Fruit fly (Drosophila melanogaster): ENCODE measurements around the gene ry.
A peak's percentile ranks its signal among the peaks of the same experiment; 100 is the strongest.

ry gene

DNA sequence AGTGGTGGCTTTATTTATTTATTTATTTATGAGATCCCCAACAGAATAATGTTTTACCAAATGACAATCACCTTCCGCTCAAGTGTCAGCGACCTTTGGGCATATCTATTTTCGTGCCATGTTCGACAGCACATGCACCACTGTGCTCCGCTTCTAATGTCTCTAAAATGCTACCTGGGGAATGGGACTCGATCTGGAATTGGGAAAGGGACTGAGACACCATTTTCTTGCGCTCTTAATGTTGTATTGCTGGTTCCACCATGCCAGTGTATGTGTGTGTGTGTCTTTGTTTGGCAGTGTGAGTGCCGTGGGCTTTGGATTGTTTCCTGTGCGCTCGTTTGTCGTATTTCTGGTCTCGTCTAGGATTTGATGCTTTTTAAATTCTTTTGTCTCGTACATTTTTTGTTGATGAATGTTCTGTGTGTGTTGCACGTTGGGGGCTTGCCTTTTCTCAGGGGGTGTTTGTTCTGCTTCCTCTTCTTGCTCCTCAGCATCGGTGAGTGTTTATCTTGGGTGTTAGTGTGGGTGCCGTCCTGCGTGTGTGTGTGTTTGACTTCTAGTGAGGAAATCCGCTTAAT lies 32.9 kb downstream of the ry start:
- TF ChIP-seq Clk (GFP tag; optimal IDR thresholded peaks at IDR 0.05): no peak
- no peak for TF ChIP-seq pad (GFP tag; optimal IDR thresholded peaks at IDR 0.05)
- no peak for TF ChIP-seq ovo (GFP tag; optimal IDR thresholded peaks at IDR 0.05)
- no peak for TF ChIP-seq cic (GFP tag; optimal IDR thresholded peaks at IDR 0.05)
- no peak for TF ChIP-seq Crg-1 (GFP tag; optimal IDR thresholded peaks at IDR 0.05)
- TF ChIP-seq tj (GFP tag; optimal IDR thresholded peaks at IDR 0.05): no peak
- no peak for TF ChIP-seq bab1 (GFP tag; optimal IDR thresholded peaks at IDR 0.05)
- TF ChIP-seq CG12768 (GFP tag; optimal IDR thresholded peaks at IDR 0.05): no peak

dm6 chr3R:13068022-13068421 lies 35.7 kb downstream of the ry start:
- TF ChIP-seq Crg-1 (GFP tag; optimal IDR thresholded peaks at IDR 0.05) (no peak), CG14711 (tag; optimal IDR thresholded peaks at IDR 0.05) (peak; percentile 40), CG7101 (tag; optimal IDR thresholded peaks at IDR 0.05) (peak; percentile 62), kay (GFP tag; ENCODE audit: borderline replicate concordance) (peak; percentile 74), pad (GFP tag; optimal IDR thresholded peaks at IDR 0.05) (peak; percentile 6), CG33017 (tag; optimal IDR thresholded peaks at IDR 0.05) (no peak)

- TF ChIP-seq pad (GFP tag; optimal IDR thresholded peaks at IDR 0.05) (no peak), Hr96 (GFP tag; optimal IDR thresholded peaks at IDR 0.05) (no peak), kay (GFP tag; ENCODE audit: borderline replicate concordance) (no peak), CG11617 (GFP tag; optimal IDR thresholded peaks at IDR 0.05) (no peak), Clk (GFP tag; optimal IDR thresholded peaks at IDR 0.05) (no peak)
Measured at dm6 chr3R:13070011-13070619, 37.8 kb downstream of the ry start.

DNA sequence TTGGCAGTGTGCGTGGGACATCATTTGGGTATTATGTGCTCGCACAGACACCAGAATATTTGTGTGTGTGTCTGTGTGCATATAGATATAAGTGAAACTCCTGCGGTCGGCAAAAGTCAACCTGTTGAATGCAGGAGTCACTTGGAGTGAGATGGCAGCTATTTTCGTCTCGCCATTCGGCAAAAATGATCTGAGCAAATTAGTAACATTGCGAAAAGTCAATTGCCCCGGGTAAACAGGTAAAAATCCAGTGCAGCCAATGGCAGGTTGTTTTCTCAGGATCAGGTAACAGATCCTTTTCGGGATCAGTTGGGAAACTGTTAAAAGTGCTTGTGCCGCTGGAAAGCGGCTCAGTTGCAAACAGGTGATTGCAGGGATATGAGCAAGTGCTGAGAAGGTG lies 39.7 kb downstream of the ry start:
- TF ChIP-seq CG14711 (tag; optimal IDR thresholded peaks at IDR 0.05) (no peak), Mnt (GFP tag; optimal IDR thresholded peaks at IDR 0.05) (no peak), ovo (GFP tag; optimal IDR thresholded peaks at IDR 0.05) (no peak), cnc (optimal IDR thresholded peaks at IDR 0.05) (no peak), CG12768 (GFP tag; optimal IDR thresholded peaks at IDR 0.05) (no peak), CG1620 (GFP tag; optimal IDR thresholded peaks at IDR 0.05) (no peak), Crg-1 (GFP tag; optimal IDR thresholded peaks at IDR 0.05) (no peak), Clk (GFP tag; optimal IDR thresholded peaks at IDR 0.05) (no peak), pad (GFP tag; optimal IDR thresholded peaks at IDR 0.05) (no peak), CG7045 (GFP tag; optimal IDR thresholded peaks at IDR 0.05) (no peak)

dm6 chr3R:13073174-13073573 lies 40.8 kb downstream of the ry start:
- TF ChIP-seq kay (GFP tag; ENCODE audit: borderline replicate concordance): no peak
- no peak for TF ChIP-seq CG12768 (GFP tag; optimal IDR thresholded peaks at IDR 0.05)
- TF ChIP-seq CG1620 (GFP tag; optimal IDR thresholded peaks at IDR 0.05): no peak
- no peak for TF ChIP-seq CG7101 (tag; optimal IDR thresholded peaks at IDR 0.05)
- TF ChIP-seq CG7045 (GFP tag; optimal IDR thresholded peaks at IDR 0.05): no peak
- TF ChIP-seq cic (GFP tag; optimal IDR thresholded peaks at IDR 0.05): no peak
- no peak for TF ChIP-seq bab1 (GFP tag; optimal IDR thresholded peaks at IDR 0.05)
- TF ChIP-seq CG33017 (tag; optimal IDR thresholded peaks at IDR 0.05): no peak
- TF ChIP-seq CG14711 (tag; optimal IDR thresholded peaks at IDR 0.05): no peak
- TF ChIP-seq cnc (optimal IDR thresholded peaks at IDR 0.05): no peak
- TF ChIP-seq Clk (GFP tag; optimal IDR thresholded peaks at IDR 0.05): no peak

dm6 chr3R:13074588-13074987 lies 42.3 kb downstream of the ry start:
- TF ChIP-seq bab1 (GFP tag; optimal IDR thresholded peaks at IDR 0.05): no peak
- TF ChIP-seq CG1620 (GFP tag; optimal IDR thresholded peaks at IDR 0.05): no peak
- no peak for TF ChIP-seq pad (GFP tag; optimal IDR thresholded peaks at IDR 0.05)
- no peak for TF ChIP-seq cic (GFP tag; optimal IDR thresholded peaks at IDR 0.05)
- TF ChIP-seq CG33017 (tag; optimal IDR thresholded peaks at IDR 0.05): no peak
- no peak for TF ChIP-seq CG14711 (tag; optimal IDR thresholded peaks at IDR 0.05)
- TF ChIP-seq cnc (optimal IDR thresholded peaks at IDR 0.05): no peak
- TF ChIP-seq toe (GFP tag; optimal IDR thresholded peaks at IDR 0.05): no peak
- no peak for TF ChIP-seq Clk (GFP tag; optimal IDR thresholded peaks at IDR 0.05)
- no peak for TF ChIP-seq Hr96 (GFP tag; optimal IDR thresholded peaks at IDR 0.05)
- no peak for TF ChIP-seq tj (GFP tag; optimal IDR thresholded peaks at IDR 0.05)
- no peak for TF ChIP-seq Crg-1 (GFP tag; optimal IDR thresholded peaks at IDR 0.05)
- no peak for TF ChIP-seq CG7045 (GFP tag; optimal IDR thresholded peaks at IDR 0.05)
- TF ChIP-seq ovo (GFP tag; optimal IDR thresholded peaks at IDR 0.05): no peak
- TF ChIP-seq CG11617 (GFP tag; optimal IDR thresholded peaks at IDR 0.05): no peak
- no peak for TF ChIP-seq kay (GFP tag; ENCODE audit: borderline replicate concordance)
- no peak for TF ChIP-seq CG5204 (GFP tag; optimal IDR thresholded peaks at IDR 0.05)
- no peak for TF ChIP-seq CG7101 (tag; optimal IDR thresholded peaks at IDR 0.05)
- TF ChIP-seq Mnt (GFP tag; optimal IDR thresholded peaks at IDR 0.05): no peak

- TF ChIP-seq CG7045 (GFP tag; optimal IDR thresholded peaks at IDR 0.05) (no peak), Clk (GFP tag; optimal IDR thresholded peaks at IDR 0.05) (no peak), CG12768 (GFP tag; optimal IDR thresholded peaks at IDR 0.05) (no peak), CG33017 (tag; optimal IDR thresholded peaks at IDR 0.05) (no peak), CG7101 (tag; optimal IDR thresholded peaks at IDR 0.05) (no peak), CG11617 (GFP tag; optimal IDR thresholded peaks at IDR 0.05) (no peak), Hr96 (GFP tag; optimal IDR thresholded peaks at IDR 0.05) (no peak), cnc (optimal IDR thresholded peaks at IDR 0.05) (no peak), CG14711 (tag; optimal IDR thresholded peaks at IDR 0.05) (no peak), kay (GFP tag; ENCODE audit: borderline replicate concordance) (no peak), CG5204 (GFP tag; optimal IDR thresholded peaks at IDR 0.05) (no peak), CG1620 (GFP tag; optimal IDR thresholded peaks at IDR 0.05) (no peak), pad (GFP tag; optimal IDR thresholded peaks at IDR 0.05) (no peak), cic (GFP tag; optimal IDR thresholded peaks at IDR 0.05) (no peak), toe (GFP tag; optimal IDR thresholded peaks at IDR 0.05) (no peak), Crg-1 (GFP tag; optimal IDR thresholded peaks at IDR 0.05) (no peak)
Measured at dm6 chr3R:13075728-13076127, 43.4 kb downstream of the ry start.

All from whole organism, adult.